Worm (Caenorhabditis elegans) whole organism, young adult: ENCODE measurements around the gene Y45G5AL.1.

Source experiments
- B0261.1 ChIP-seq: sonication (generic microtip); optimal IDR thresholded peaks from 2 replicates; lab custom pipeline; 2016; ENCODE audit warnings: mild to moderate bottlenecking, missing genetic modification characterization, moderate library complexity, missing compliant biosample characterization
- B0336.3 ChIP-seq: fragments of 200-800 bp; sonication (Bioruptor generic); IDR thresholded peaks from 2 replicates; pipeline ENCODE4 v1.3.6; 2022; ENCODE audit warnings: missing genetic modification characterization, missing compliant biosample characterization
- C17E4.6 ChIP-seq: fragments of 200-800 bp; sonication (Bioruptor generic); IDR thresholded peaks from 2 replicates; pipeline ENCODE4 v1.3.6; 2022; ENCODE audit warnings: missing genetic modification reagents, missing genetic modification characterization, missing compliant biosample characterization
- F33H1.4 ChIP-seq: fragments of 200-800 bp; sonication (Bioruptor generic); IDR thresholded peaks from 2 replicates; pipeline ENCODE4 v1.3.6; 2022; ENCODE audit warnings: missing genetic modification reagents, missing genetic modification characterization, missing compliant biosample characterization
- F39B2.1 ChIP-seq: fragments of 200-800 bp; sonication (Bioruptor generic); IDR thresholded peaks from 2 replicates; pipeline ENCODE4 v1.3.6; 2022; ENCODE audit warnings: missing genetic modification reagents, missing genetic modification characterization, missing compliant biosample characterization
- K12H6.12 ChIP-seq: fragments of 200-800 bp; sonication (Bioruptor generic); optimal IDR thresholded peaks from 2 replicates; lab custom pipeline; 2018; ENCODE audit warnings: mild to moderate bottlenecking, missing genetic modification characterization, missing compliant biosample characterization
- T26A5.8 ChIP-seq: sonication (generic microtip); optimal IDR thresholded peaks from 2 replicates; lab custom pipeline; 2016; ENCODE audit warnings: missing genetic modification characterization, missing compliant biosample characterization
- Y53F4B.3 ChIP-seq: fragments of 200-800 bp; sonication (Bioruptor generic); IDR thresholded peaks from 2 replicates; pipeline ENCODE4 v1.3.6; 2022; ENCODE audit warnings: missing genetic modification reagents, missing genetic modification characterization, missing compliant biosample characterization
- Y67H2A.10 ChIP-seq: fragments of 200-800 bp; sonication (Bioruptor generic); conservative IDR thresholded peaks from 2 replicates; pipeline ENCODE4 v1.3.6; 2022; ENCODE audit warnings: missing genetic modification reagents, missing genetic modification characterization, missing compliant biosample characterization
- aptf-2 ChIP-seq: fragments of 200-800 bp; sonication (Bioruptor generic); conservative IDR thresholded peaks from 2 replicates; pipeline ENCODE4 v1.3.6; 2022; ENCODE audit warnings: missing genetic modification reagents, missing genetic modification characterization, missing compliant biosample characterization
- attf-6 ChIP-seq: fragments of 200-800 bp; sonication (Bioruptor generic); IDR thresholded peaks from 2 replicates; pipeline ENCODE4 v1.3.6; 2022; ENCODE audit warnings: missing genetic modification reagents, missing genetic modification characterization, missing compliant biosample characterization
- ceh-100 ChIP-seq: fragments of 200-800 bp; sonication (Bioruptor generic); IDR thresholded peaks from 2 replicates; pipeline ENCODE4 v1.3.6; 2022; ENCODE audit warnings: missing genetic modification reagents, missing genetic modification characterization, missing compliant biosample characterization
- ceh-40 ChIP-seq: fragments of 200-800 bp; sonication (Bioruptor generic); IDR thresholded peaks from 2 replicates; pipeline ENCODE4 v1.3.6; 2022; ENCODE audit warnings: missing genetic modification characterization, missing compliant biosample characterization
- dpl-1 ChIP-seq: fragments of 150-350 bp; optimal IDR thresholded peaks from 2 replicates; lab custom pipeline; 2014; ENCODE audit warnings: missing biosample characterization, missing genetic modification reagents, missing genetic modification characterization
- efl-1 ChIP-seq: fragments of 150-350 bp; optimal IDR thresholded peaks from 2 replicates; lab custom pipeline; 2014; ENCODE audit warnings: missing biosample characterization, missing genetic modification reagents, missing genetic modification characterization
- egl-18 ChIP-seq: fragments of 200-800 bp; sonication (Bioruptor generic); IDR thresholded peaks from 2 replicates; pipeline ENCODE4 v1.3.6; 2022; ENCODE audit warnings: missing genetic modification reagents, missing genetic modification characterization, missing compliant biosample characterization
- egl-44 ChIP-seq: fragments of 200-800 bp; sonication (Bioruptor generic); IDR thresholded peaks from 2 replicates; pipeline ENCODE4 v1.3.6; 2022; ENCODE audit warnings: missing genetic modification reagents, missing genetic modification characterization, missing compliant biosample characterization
- ets-4 ChIP-seq: fragments of 200-800 bp; sonication (Bioruptor generic); optimal IDR thresholded peaks from 2 replicates; lab custom pipeline; 2018; ENCODE audit warnings: mild to moderate bottlenecking, missing genetic modification characterization, missing compliant biosample characterization
- hlh-26 ChIP-seq: fragments of 200-800 bp; sonication (Bioruptor generic); conservative IDR thresholded peaks from 2 replicates; pipeline ENCODE4 v1.3.6; 2022; ENCODE audit warnings: missing genetic modification reagents, missing genetic modification characterization, missing compliant biosample characterization
- lag-1 ChIP-seq: fragments of 200-800 bp; sonication (Bioruptor generic); IDR thresholded peaks from 2 replicates; pipeline ENCODE4 v1.3.6; 2022; ENCODE audit warnings: missing genetic modification reagents, missing genetic modification characterization, missing compliant biosample characterization
- lin-35 ChIP-seq, 3 experiments: fragments of 150-350 bp in 2 of 3; sonication (generic microtip) in 1 of 3; optimal IDR thresholded peaks; 2 replicates each; lab custom pipeline; 2014 to 2018; ENCODE audit warnings: missing biosample characterization in 3 of 3, missing genetic modification characterization in 3 of 3, missing genetic modification reagents in 3 of 3
- lin-40 ChIP-seq: sonication (generic microtip); optimal IDR thresholded peaks from 2 replicates; lab custom pipeline; 2016; ENCODE audit warnings: missing genetic modification characterization, mild to moderate bottlenecking, missing compliant biosample characterization, missing genotype, missing genetic modification reagents
- lir-1 ChIP-seq: fragments of 200-800 bp; sonication (Bioruptor generic); conservative IDR thresholded peaks from 2 replicates; pipeline ENCODE4 v1.3.6; 2022; ENCODE audit warnings: missing genetic modification reagents, missing genetic modification characterization, missing compliant biosample characterization
- lsl-1 ChIP-seq: fragments of 200-800 bp; sonication (Bioruptor generic); optimal IDR thresholded peaks from 2 replicates; lab custom pipeline; 2018; ENCODE audit warnings: mild to moderate bottlenecking, missing genetic modification characterization, moderate library complexity, missing compliant biosample characterization
- mcd-1 ChIP-seq: fragments of 200-800 bp; sonication (Bioruptor generic); IDR thresholded peaks from 2 replicates; pipeline ENCODE4 v1.3.6; 2022; ENCODE audit warnings: missing genetic modification reagents, missing genetic modification characterization, missing compliant biosample characterization
- mel-28 ChIP-seq: sonication (generic microtip); optimal IDR thresholded peaks from 2 replicates; lab custom pipeline; 2016; ENCODE audit warnings: borderline replicate concordance, mild to moderate bottlenecking, missing genetic modification characterization, missing compliant biosample characterization
- nhr-80 ChIP-seq: sonication (generic microtip); optimal IDR thresholded peaks from 2 replicates; lab custom pipeline; 2016; ENCODE audit warnings: missing genetic modification characterization, missing compliant biosample characterization
- sea-2 ChIP-seq: fragments of 200-800 bp; sonication (Bioruptor generic); IDR thresholded peaks from 2 replicates; pipeline ENCODE4 v1.3.6; 2022; ENCODE audit warnings: missing genetic modification characterization, missing compliant biosample characterization
- snpc-1.1 ChIP-seq: sonication (generic microtip); optimal IDR thresholded peaks from 2 replicates; lab custom pipeline; 2017; ENCODE audit warnings: missing genetic modification characterization, mild to moderate bottlenecking, missing compliant biosample characterization, antibody characterized with exemption, moderate library complexity, missing genotype, missing genetic modification reagents; ENCODE audit not compliant: insufficient read depth
- snpc-4 ChIP-seq, 5 experiments: fragments of 150-350 bp in 1 of 5; sonication (generic microtip) in 4 of 5; optimal IDR thresholded peaks; 2 replicates each; lab custom pipeline; 2014 to 2018; ENCODE audit warnings: missing genetic modification characterization in 5 of 5, missing biosample characterization in 3 of 5, antibody characterized with exemption in 2 of 5, mild to moderate bottlenecking in 2 of 5, missing compliant biosample characterization in 2 of 5, missing genotype in 2 of 5, moderate library complexity in 2 of 5, missing genetic modification reagents in 1 of 5
- tlf-1 ChIP-seq: fragments of 200-800 bp; sonication (Bioruptor generic); optimal IDR thresholded peaks from 2 replicates; lab custom pipeline; 2018; ENCODE audit warnings: mild to moderate bottlenecking, missing genetic modification characterization, missing compliant biosample characterization
- unc-62 ChIP-seq: fragments of 150-350 bp; optimal IDR thresholded peaks from 2 replicates; lab custom pipeline; 2014; ENCODE audit warnings: missing biosample characterization, missing genetic modification reagents, missing genetic modification characterization
- zfh-2 ChIP-seq: fragments of 200-800 bp; sonication (Bioruptor generic); conservative IDR thresholded peaks from 2 replicates; pipeline ENCODE4 v1.3.6; 2022; ENCODE audit warnings: missing genetic modification reagents, missing genetic modification characterization, missing compliant biosample characterization
- ztf-18 ChIP-seq: sonication (generic microtip); optimal IDR thresholded peaks from 2 replicates; lab custom pipeline; 2016; ENCODE audit warnings: missing genotype, mild to moderate bottlenecking, missing genetic modification characterization, missing compliant biosample characterization
- ztf-28 ChIP-seq: fragments of 200-800 bp; sonication (Bioruptor generic); IDR thresholded peaks from 2 replicates; pipeline ENCODE4 v1.3.6; 2022; ENCODE audit warnings: missing genetic modification reagents, missing genetic modification characterization, missing compliant biosample characterization
- ztf-3 ChIP-seq: fragments of 200-800 bp; sonication (Bioruptor generic); optimal IDR thresholded peaks from 2 replicates; lab custom pipeline; 2018; ENCODE audit warnings: mild to moderate bottlenecking, missing genetic modification characterization, missing compliant biosample characterization
- ztf-6 ChIP-seq: fragments of 200-800 bp; sonication (Bioruptor generic); IDR thresholded peaks from 2 replicates; pipeline ENCODE4 v1.3.6; 2022; ENCODE audit warnings: missing genetic modification reagents, missing genetic modification characterization, missing compliant biosample characterization

Y45G5AL.1 gene

DNA sequence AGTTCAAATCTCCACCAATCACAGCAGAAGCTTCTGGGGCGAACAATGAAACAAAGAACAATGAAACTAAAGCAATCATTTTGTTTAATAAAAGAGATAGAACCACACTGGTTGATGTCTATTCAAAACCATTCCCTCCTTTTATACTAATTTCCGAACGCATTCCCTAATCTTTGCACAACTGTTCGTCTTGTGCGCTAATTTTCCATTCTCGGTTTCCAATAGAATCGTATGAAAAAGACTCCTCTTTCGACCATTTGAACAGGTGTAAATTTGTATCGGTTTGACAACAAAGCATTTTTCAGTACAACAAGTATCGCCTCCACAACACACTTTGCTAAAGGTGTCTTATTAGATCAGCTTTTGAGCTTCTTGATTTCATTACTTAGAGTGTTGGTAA, 28.2 kb upstream of the Y45G5AL.1 start, which contains the start of gene T05B4.8:
Gene T05B4.8, minus strand, starts transcription at position 101 of the 400 bp plus-strand sequence.
- no peak for TF ChIP-seq ceh-40 (GFP tag; lab: Robert Waterston, UW)
- no peak for TF ChIP-seq lsl-1 (GFP tag; lab: Kevin White, UChicago)
- TF ChIP-seq attf-6 (GFP tag; lab: Robert Waterston, UW), result no peak
- no peak for TF ChIP-seq snpc-4 (GFP tag; optimal IDR thresholded peaks at IDR 0.05; lab: Kevin White, UChicago)
- no peak for TF ChIP-seq snpc-4 (tag; optimal IDR thresholded peaks at IDR 0.05; lab: Kevin White, UChicago)
- no peak for TF ChIP-seq ztf-6
- TF ChIP-seq ztf-3 (GFP tag; lab: Kevin White, UChicago), result no peak
- TF ChIP-seq Y53F4B.3 (GFP tag; lab: Robert Waterston, UW), result no peak
- TF ChIP-seq ets-4 (GFP tag; lab: Kevin White, UChicago), result no peak
- TF ChIP-seq, all 124 proteins: peak for 0

DNA sequence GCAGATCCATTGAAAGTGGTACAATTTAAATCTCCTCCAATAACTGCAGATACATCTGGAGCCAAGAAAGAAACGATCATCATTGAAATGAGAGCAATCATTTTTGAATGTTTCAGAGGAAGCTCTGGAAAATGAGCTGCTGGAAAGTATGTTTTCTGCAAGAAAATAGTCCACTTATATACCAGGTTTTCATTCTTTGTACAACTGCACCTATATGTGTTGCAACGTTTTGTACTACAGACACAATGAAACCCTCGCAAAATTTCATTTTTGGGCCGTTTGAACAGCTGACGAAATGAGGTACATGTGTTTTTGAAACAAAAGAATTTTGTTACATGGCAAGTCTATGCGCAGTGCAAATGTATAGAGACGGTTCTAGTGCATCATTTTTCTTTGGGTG, 26.0 kb upstream of the Y45G5AL.1 start, which contains the start of gene T05B4.9:
Gene T05B4.9, minus strand, starts transcription at position 101 of the 400 bp plus-strand sequence.
- TF ChIP-seq nhr-80 (tag; lab: Kevin White, UChicago), result no peak
- no peak for TF ChIP-seq B0261.1 (tag; lab: Kevin White, UChicago)
- TF ChIP-seq unc-62 (GFP tag; lab: Kevin White, UChicago), result no peak
- no peak for TF ChIP-seq sea-2 (GFP tag; lab: Robert Waterston, UW)
- no peak for TF ChIP-seq snpc-1.1 (tag; lab: Kevin White, UChicago)

DNA sequence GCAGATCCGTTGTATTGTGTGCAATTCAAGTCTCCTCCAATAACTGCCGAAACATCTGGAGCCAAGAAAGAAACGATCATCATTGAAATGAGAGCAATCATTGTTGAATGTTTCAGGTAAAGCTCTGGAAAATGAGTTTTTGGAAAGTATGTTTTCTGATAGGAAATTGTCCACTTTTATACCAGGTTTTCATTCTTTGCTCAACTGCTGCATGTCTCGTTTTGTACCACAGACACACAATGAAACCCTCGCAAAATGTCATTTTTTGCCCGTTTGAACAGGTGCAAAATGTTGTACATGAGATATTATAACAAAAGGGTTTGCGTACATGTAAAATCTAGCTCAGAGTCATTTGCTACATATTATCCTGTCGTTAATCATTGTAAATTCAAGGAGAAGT, 23.7 kb upstream of the Y45G5AL.1 start, which contains the start of gene T05B4.10:
Gene T05B4.10, minus strand, starts transcription at position 101 of the 400 bp plus-strand sequence.
- TF ChIP-seq dpl-1, result no peak

DNA sequence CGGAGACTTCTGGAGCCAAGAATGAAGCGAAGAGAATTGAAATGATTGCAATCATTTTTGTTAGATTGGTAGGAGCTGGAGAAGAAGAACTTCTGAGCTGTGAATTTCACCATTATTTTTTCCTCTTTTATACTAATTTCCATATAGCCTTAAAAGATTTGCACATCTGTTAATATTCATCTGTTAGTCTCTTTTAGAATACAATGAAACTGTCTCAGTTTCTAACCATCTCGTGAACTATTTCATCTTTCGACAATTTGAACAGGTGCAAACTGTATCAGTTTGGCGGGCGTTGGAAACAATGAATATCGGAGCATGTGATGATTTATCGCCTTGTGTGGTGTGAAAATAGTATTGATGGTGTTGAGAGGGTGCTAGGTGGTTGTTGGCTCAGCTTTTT, 21.9 kb upstream of the Y45G5AL.1 start, which contains the start of gene phat-5:
Gene phat-5, minus strand, starts transcription at position 101 of the 400 bp plus-strand sequence.
- no peak for TF ChIP-seq ztf-18 (tag; lab: Kevin White, UChicago)
- no peak for TF ChIP-seq ets-4 (GFP tag; lab: Kevin White, UChicago)
- TF ChIP-seq lag-1 (GFP tag; lab: Robert Waterston, UW), result no peak
- no peak for TF ChIP-seq mel-28 (tag; lab: Kevin White, UChicago)
- TF ChIP-seq aptf-2 (GFP tag; lab: Robert Waterston, UW), result no peak
- TF ChIP-seq egl-18 (GFP tag; lab: Robert Waterston, UW), result no peak

DNA sequence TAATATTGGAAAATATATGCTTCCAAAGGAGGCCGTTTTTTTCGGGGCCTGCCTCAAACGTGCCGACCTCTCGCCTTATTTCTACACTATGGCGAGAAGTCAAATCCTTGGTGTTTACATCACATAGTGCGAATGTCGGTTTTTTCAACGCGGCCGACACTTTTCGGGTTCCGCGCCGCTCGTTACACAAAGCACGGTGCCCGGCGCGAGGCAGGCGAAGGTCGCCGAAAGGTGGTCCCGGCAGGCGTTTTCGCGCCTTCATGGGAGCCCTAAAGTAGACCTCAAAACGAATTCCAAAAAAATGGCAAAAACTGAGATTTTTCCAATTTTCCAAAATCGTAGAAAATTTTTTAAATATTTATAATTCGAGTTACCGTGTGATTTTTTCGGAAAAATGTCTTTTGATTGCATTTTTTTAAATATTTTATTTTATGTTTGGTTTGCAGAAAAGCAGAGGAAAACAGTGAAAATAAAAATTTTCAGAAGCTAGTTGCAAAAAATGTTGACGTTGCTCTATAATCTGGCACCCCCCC, 18.7 kb upstream of the Y45G5AL.1 start, which contains the start of gene T05B4.12:
Gene T05B4.12, minus strand, starts transcription at position 483 of the 533 bp plus-strand sequence.
- no peak for TF ChIP-seq mcd-1 (GFP tag; lab: Robert Waterston, UW)
- no peak for TF ChIP-seq efl-1 (GFP tag; lab: Kevin White, UChicago)
- TF ChIP-seq F39B2.1, result no peak
- no peak for TF ChIP-seq B0336.3 (GFP tag; lab: Robert Waterston, UW)
- TF ChIP-seq hlh-26 (GFP tag; lab: Robert Waterston, UW), result no peak
- TF ChIP-seq Y67H2A.10 (GFP tag; lab: Robert Waterston, UW), result no peak
- TF ChIP-seq egl-44 (GFP tag; lab: Robert Waterston, UW), result no peak
- TF ChIP-seq zfh-2 (GFP tag; lab: Robert Waterston, UW), result peak; percentile 71

DNA sequence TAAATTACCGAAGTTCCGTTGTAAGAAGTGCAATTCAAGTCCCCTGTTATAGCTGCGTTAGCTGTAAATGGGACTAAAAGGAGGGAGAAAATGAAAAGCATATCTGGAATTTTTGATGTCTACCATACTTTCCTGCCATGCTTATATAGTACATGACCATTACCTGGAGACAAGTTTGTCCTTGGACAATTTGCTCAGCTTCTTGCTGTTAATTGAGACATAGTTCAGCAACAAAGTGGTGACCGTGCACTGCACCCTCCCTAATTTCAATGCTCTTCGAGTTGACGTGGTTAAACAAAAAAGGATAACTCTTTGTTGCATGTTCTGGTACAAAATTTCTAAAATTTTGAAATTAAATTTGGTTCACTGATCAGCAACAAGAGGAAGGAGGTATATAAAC, 16.9 kb upstream of the Y45G5AL.1 start, which contains the start of gene T05B4.13:
Gene T05B4.13, minus strand, starts transcription at position 101 of the 400 bp plus-strand sequence.
- TF ChIP-seq nhr-80 (tag; lab: Kevin White, UChicago) (no peak), ztf-28 (GFP tag; lab: Robert Waterston, UW) (no peak), lin-40 (no peak), ceh-100 (no peak), K12H6.12 (tag; lab: Kevin White, UChicago) (no peak), T26A5.8 (tag; lab: Kevin White, UChicago) (no peak), F33H1.4 (GFP tag; lab: Robert Waterston, UW) (no peak), Y67H2A.10 (GFP tag; lab: Robert Waterston, UW) (no peak), lir-1 (GFP tag; lab: Robert Waterston, UW) (no peak), tlf-1 (GFP tag; lab: Kevin White, UChicago) (no peak), ets-4 (GFP tag; lab: Kevin White, UChicago) (no peak), C17E4.6 (GFP tag; lab: Robert Waterston, UW) (no peak), lin-35 (GFP tag; optimal IDR thresholded peaks at IDR 0.05; lab: Kevin White, UChicago) (no peak)
